Worm (Caenorhabditis elegans) whole organism, early embryonic: ENCODE measurements around the gene C14H10.3.

ENCODE experiments used
- B0310.2 ChIP-seq: sonication (generic microtip); optimal IDR thresholded peaks from 2 replicates; lab custom pipeline; 2016; ENCODE audit warnings: mild to moderate bottlenecking, missing genetic modification characterization, missing compliant biosample characterization
- F13C5.2 ChIP-seq: sonication (generic microtip); optimal IDR thresholded peaks from 2 replicates; lab custom pipeline; 2017; ENCODE audit warnings: mild to moderate bottlenecking, missing genetic modification characterization, inconsistent platforms, missing compliant biosample characterization
- aly-1 ChIP-seq: sonication (generic microtip); optimal IDR thresholded peaks from 2 replicates; lab custom pipeline; 2016; ENCODE audit warnings: missing genetic modification characterization, missing compliant biosample characterization
- ama-1 ChIP-seq: fragments of 150-350 bp; optimal IDR thresholded peaks from 2 replicates; lab custom pipeline; 2014
- ceh-13 ChIP-seq: fragments of 200-800 bp; sonication (Bioruptor generic); optimal IDR thresholded peaks from 2 replicates; lab custom pipeline; 2018; ENCODE audit warnings: mild to moderate bottlenecking, missing genetic modification characterization, missing compliant biosample characterization
- ceh-36 ChIP-seq: sonication (generic microtip); optimal IDR thresholded peaks from 2 replicates; lab custom pipeline; 2016; ENCODE audit warnings: missing genetic modification characterization, inconsistent platforms, missing compliant biosample characterization
- ets-7 ChIP-seq: sonication (generic microtip); optimal IDR thresholded peaks from 2 replicates; lab custom pipeline; 2016; ENCODE audit warnings: missing genotype, missing genetic modification characterization, missing compliant biosample characterization
- flt-1 ChIP-seq: fragments of 200-800 bp; sonication (Bioruptor generic); IDR thresholded peaks from 2 replicates; pipeline ENCODE4 v1.3.6; 2022; ENCODE audit warnings: missing genetic modification characterization, missing compliant biosample characterization
- hmbx-1 ChIP-seq: sonication (generic microtip); optimal IDR thresholded peaks from 2 replicates; lab custom pipeline; 2016; ENCODE audit warnings: mild to moderate bottlenecking, missing genetic modification characterization, missing compliant biosample characterization
- hmg-4 ChIP-seq: fragments of 200-800 bp; sonication (Bioruptor generic); optimal IDR thresholded peaks from 2 replicates; lab custom pipeline; 2018; ENCODE audit warnings: mild to moderate bottlenecking, missing genetic modification characterization, missing compliant biosample characterization
- hnd-1 ChIP-seq: sonication (generic microtip); optimal IDR thresholded peaks from 2 replicates; lab custom pipeline; 2016; ENCODE audit warnings: missing genetic modification characterization, missing compliant biosample characterization
- pes-1 ChIP-seq: fragments of 200-800 bp; sonication (Bioruptor generic); IDR thresholded peaks from 2 replicates; pipeline ENCODE4 v1.3.6; 2022; ENCODE audit warnings: missing genetic modification reagents, missing genetic modification characterization, missing compliant biosample characterization
- scrt-1 ChIP-seq: fragments of 200-800 bp; sonication (Bioruptor generic); IDR thresholded peaks from 2 replicates; pipeline ENCODE4 v1.3.6; 2022; ENCODE audit warnings: missing genetic modification characterization, missing compliant biosample characterization
- sea-1 ChIP-seq: fragments of 200-800 bp; sonication (Bioruptor generic); conservative IDR thresholded peaks from 2 replicates; pipeline ENCODE4 v1.3.6; 2022; ENCODE audit warnings: missing genetic modification characterization, missing compliant biosample characterization
- tbx-11 ChIP-seq: fragments of 200-800 bp; sonication (Bioruptor generic); IDR thresholded peaks from 2 replicates; pipeline ENCODE4 v1.3.6; 2022; ENCODE audit warnings: missing genetic modification characterization, missing compliant biosample characterization
- tbx-37 ChIP-seq: fragments of 200-800 bp; sonication (Bioruptor generic); conservative IDR thresholded peaks from 2 replicates; pipeline ENCODE4 v1.3.6; 2022; ENCODE audit warnings: missing genetic modification reagents, missing genetic modification characterization, missing compliant biosample characterization
- tra-4 ChIP-seq: sonication (generic microtip); optimal IDR thresholded peaks from 2 replicates; lab custom pipeline; 2017; ENCODE audit warnings: missing genetic modification characterization, missing compliant biosample characterization

The C14H10.3 gene

ce11 chrX:10197204-10197756 lies 30.7 kb downstream of the C14H10.3 start, which contains the start of gene nucb-1:
Gene nucb-1, plus strand, starts transcription at chrX:10197706.
- TF ChIP-seq hmg-4 (GFP tag; lab: Kevin White, UChicago): peak; percentile 5
- no peak for TF ChIP-seq scrt-1 (GFP tag; lab: Robert Waterston, UW)
- no peak for TF ChIP-seq ama-1 (lab: Kevin White, UChicago)

DNA sequence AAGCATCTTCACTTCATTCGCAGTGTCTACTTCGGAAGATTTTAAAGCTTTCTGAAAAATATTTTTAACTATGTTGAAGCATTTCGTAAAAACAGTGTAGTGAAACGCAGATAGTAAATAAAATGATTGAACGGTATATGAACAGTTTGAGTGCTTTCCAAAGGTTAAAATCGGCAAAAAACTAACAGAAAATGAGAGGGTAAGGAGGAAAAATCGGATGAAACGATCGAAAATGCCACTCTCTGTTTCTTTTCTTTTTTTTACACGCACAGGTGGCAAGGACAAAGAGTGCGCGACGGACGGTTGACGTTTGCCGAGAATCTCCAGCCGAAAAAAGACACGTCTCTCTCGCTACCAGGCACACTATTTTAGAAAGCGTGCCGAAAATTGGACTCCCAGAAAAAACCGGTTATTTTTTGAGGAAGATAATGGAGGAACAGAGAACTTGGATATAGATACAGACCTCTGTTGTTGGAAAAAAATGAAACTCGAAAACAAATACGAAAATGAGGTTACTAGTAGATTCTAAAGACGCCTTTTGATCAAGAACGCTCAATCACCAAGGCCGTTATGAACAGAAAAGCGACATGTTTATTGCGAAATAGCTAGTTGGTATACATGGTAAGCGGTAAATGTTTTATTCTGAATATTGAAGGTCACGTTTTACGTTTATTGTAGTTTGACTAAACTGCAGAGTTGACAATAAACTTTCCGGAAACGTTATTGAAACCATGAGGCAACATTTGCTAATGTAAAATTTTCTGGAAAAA lies 33.4 kb downstream of the C14H10.3 start, which contains the start of gene myrf-2:
Gene myrf-2, minus strand, starts transcription at position 51 of the 770 bp plus-strand sequence.
- TF ChIP-seq tra-4 (tag; lab: Kevin White, UChicago) (no peak), scrt-1 (GFP tag; lab: Robert Waterston, UW) (no peak), ceh-13 (GFP tag; lab: Kevin White, UChicago) (no peak), tbx-37 (GFP tag; lab: Robert Waterston, UW) (no peak), hnd-1 (no peak), aly-1 (tag; lab: Kevin White, UChicago) (no peak), B0310.2 (no peak), hmbx-1 (tag; lab: Kevin White, UChicago) (no peak), ets-7 (no peak), flt-1 (no peak), pes-1 (GFP tag; lab: Robert Waterston, UW) (no peak), tbx-11 (GFP tag; lab: Robert Waterston, UW) (no peak), sea-1 (no peak)

DNA sequence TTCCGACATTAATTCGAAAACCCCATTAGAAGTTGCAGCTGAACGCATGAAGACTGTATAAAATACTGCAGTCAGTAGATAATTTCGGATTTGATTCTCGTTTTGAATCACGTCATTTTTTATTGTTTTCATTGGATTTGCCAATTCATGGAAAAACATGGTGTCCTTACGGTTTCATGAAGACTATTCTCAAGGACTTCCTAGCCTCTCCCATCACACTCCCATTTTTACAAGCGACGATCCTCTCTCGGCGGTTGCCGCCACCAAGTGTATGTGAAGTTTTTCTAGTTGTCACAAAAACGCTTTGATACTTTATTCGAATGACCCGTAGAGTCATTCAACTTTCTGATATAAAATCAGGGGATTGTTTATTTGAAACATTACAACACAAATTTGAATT lies 38.1 kb downstream of the C14H10.3 start:
- TF ChIP-seq sea-1 (no peak), hmbx-1 (tag; lab: Kevin White, UChicago) (no peak), tbx-11 (GFP tag; lab: Robert Waterston, UW) (no peak), ceh-13 (GFP tag; lab: Kevin White, UChicago) (no peak), F13C5.2 (tag; lab: Kevin White, UChicago) (no peak), flt-1 (no peak), B0310.2 (no peak), aly-1 (tag; lab: Kevin White, UChicago) (no peak), hmg-4 (GFP tag; lab: Kevin White, UChicago) (no peak), ceh-36 (tag; lab: Kevin White, UChicago) (no peak), ets-7 (no peak), ama-1 (lab: Kevin White, UChicago) (no peak), pes-1 (GFP tag; lab: Robert Waterston, UW) (no peak), tra-4 (tag; lab: Kevin White, UChicago) (no peak)

- TF ChIP-seq B0310.2: no peak
- TF ChIP-seq pes-1 (GFP tag; lab: Robert Waterston, UW): no peak
- TF ChIP-seq tra-4 (tag; lab: Kevin White, UChicago): no peak
- TF ChIP-seq F13C5.2 (tag; lab: Kevin White, UChicago): no peak
- TF ChIP-seq ama-1 (lab: Kevin White, UChicago): no peak
- no peak for TF ChIP-seq flt-1
- TF ChIP-seq ceh-36 (tag; lab: Kevin White, UChicago): no peak
- no peak for TF ChIP-seq tbx-11 (GFP tag; lab: Robert Waterston, UW)
- TF ChIP-seq scrt-1 (GFP tag; lab: Robert Waterston, UW): no peak
- no peak for TF ChIP-seq sea-1
- TF ChIP-seq ceh-13 (GFP tag; lab: Kevin White, UChicago): no peak
- TF ChIP-seq tbx-37 (GFP tag; lab: Robert Waterston, UW): no peak
- no peak for TF ChIP-seq hmg-4 (GFP tag; lab: Kevin White, UChicago)
- no peak for TF ChIP-seq hmbx-1 (tag; lab: Kevin White, UChicago)
Measured at ce11 chrX:10189244-10189643, 38.7 kb downstream of the C14H10.3 start.

DNA sequence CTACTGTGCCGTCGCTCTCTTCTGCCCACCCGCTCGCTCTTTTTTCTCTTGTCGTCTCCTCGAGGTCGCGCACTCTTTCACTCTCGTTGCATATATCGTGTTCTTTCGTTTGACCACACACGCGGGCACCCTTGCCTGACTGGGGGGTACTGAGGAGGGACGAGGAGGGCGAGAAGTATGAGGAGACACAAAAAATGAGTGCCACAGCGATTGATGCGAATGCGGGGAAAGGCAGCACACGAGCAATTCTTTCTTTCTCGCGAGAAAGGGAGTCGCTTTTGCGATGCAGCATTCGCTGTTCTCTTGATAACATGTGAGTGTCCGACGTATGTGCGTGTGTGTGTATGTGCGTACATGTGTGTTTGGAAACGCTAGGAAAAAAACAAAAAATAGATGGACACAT lies 39.4 kb downstream of the C14H10.3 start:
- TF ChIP-seq ets-7 (peak; percentile 42), ama-1 (lab: Kevin White, UChicago) (no peak), scrt-1 (GFP tag; lab: Robert Waterston, UW) (no peak), aly-1 (tag; lab: Kevin White, UChicago) (peak; percentile 75), pes-1 (GFP tag; lab: Robert Waterston, UW) (no peak), ceh-13 (GFP tag; lab: Kevin White, UChicago) (no peak), flt-1 (0 out of 2 replicates have a peak, but pooled peaks have one; percentile 14), tra-4 (tag; lab: Kevin White, UChicago) (no peak), hmg-4 (GFP tag; lab: Kevin White, UChicago) (peak; percentile 97), hmbx-1 (tag; lab: Kevin White, UChicago) (no peak), F13C5.2 (tag; lab: Kevin White, UChicago) (peak; percentile 47), tbx-37 (GFP tag; lab: Robert Waterston, UW) (no peak), tbx-11 (GFP tag; lab: Robert Waterston, UW) (no peak), hnd-1 (no peak), ceh-36 (tag; lab: Kevin White, UChicago) (no peak), B0310.2 (peak; percentile 82), sea-1 (peak; percentile 55; the same call in 1 of the 2 replicates)

- no peak for TF ChIP-seq hmbx-1 (tag; lab: Kevin White, UChicago)
- TF ChIP-seq flt-1: no peak
- TF ChIP-seq sea-1: no peak
Measured at ce11 chrX:10184708-10185107, 43.2 kb downstream of the C14H10.3 start.

ce11 chrX:10183695-10184094 lies 44.2 kb downstream of the C14H10.3 start, which contains the start of gene arrd-28:
Gene arrd-28, plus strand, starts transcription at chrX:10183995.
- TF ChIP-seq pes-1 (GFP tag; lab: Robert Waterston, UW) (no peak), scrt-1 (GFP tag; lab: Robert Waterston, UW) (no peak), tbx-37 (GFP tag; lab: Robert Waterston, UW) (no peak), B0310.2 (no peak), ets-7 (no peak), ceh-13 (GFP tag; lab: Kevin White, UChicago) (no peak), aly-1 (tag; lab: Kevin White, UChicago) (no peak), flt-1 (no peak), sea-1 (no peak), tbx-11 (GFP tag; lab: Robert Waterston, UW) (no peak), hmg-4 (GFP tag; lab: Kevin White, UChicago) (no peak), hnd-1 (no peak), tra-4 (tag; lab: Kevin White, UChicago) (no peak), hmbx-1 (tag; lab: Kevin White, UChicago) (no peak), ama-1 (lab: Kevin White, UChicago) (no peak), ceh-36 (tag; lab: Kevin White, UChicago) (no peak), F13C5.2 (tag; lab: Kevin White, UChicago) (no peak)
